Fruit fly (Drosophila melanogaster) whole organism, prepupa: ENCODE data around the gene dpp.

Source experiments
- Blimp-1 ChIP-seq: fragments of 200-800 bp; sonication (Bioruptor generic); optimal IDR thresholded peaks from 3 replicates; lab custom pipeline; 2017; ENCODE audit warnings: missing biosample characterization, missing genetic modification characterization, mild to moderate bottlenecking, moderate library complexity, missing genetic modification reagents
- CG10631 ChIP-seq: fragments of 200-800 bp; sonication (Bioruptor generic); optimal IDR thresholded peaks from 2 replicates; lab custom pipeline; 2016; ENCODE audit warnings: missing biosample characterization, missing genetic modification characterization
- CG10669 ChIP-seq: fragments of 200-800 bp; sonication (Bioruptor generic); optimal IDR thresholded peaks from 3 replicates; lab custom pipeline; 2018; ENCODE audit warnings: missing biosample characterization, mild to moderate bottlenecking, missing genetic modification characterization, moderate library complexity
- CG11294 ChIP-seq: fragments of 200-800 bp; sonication (Bioruptor generic); IDR thresholded peaks from 2 replicates; pipeline ENCODE4 v1.3.6; 2022; ENCODE audit warnings: missing biosample characterization, missing genetic modification characterization
- CG11762 ChIP-seq: fragments of 200-800 bp; sonication (Bioruptor generic); optimal IDR thresholded peaks from 3 replicates; lab custom pipeline; 2016; ENCODE audit warnings: missing biosample characterization, missing genetic modification characterization; ENCODE audit not compliant: insufficient read depth
- CG15336 ChIP-seq: fragments of 200-800 bp; sonication (Bioruptor generic); IDR thresholded peaks from 2 replicates; pipeline ENCODE4 v1.3.6; 2022; ENCODE audit warnings: missing biosample characterization, missing genetic modification characterization
- CG1621 ChIP-seq: fragments of 200-800 bp; sonication (Bioruptor generic); optimal IDR thresholded peaks from 3 replicates; lab custom pipeline; 2018; ENCODE audit warnings: missing biosample characterization, mild to moderate bottlenecking, missing genetic modification characterization
- CG16779 ChIP-seq: fragments of 200-800 bp; sonication (Bioruptor generic); optimal IDR thresholded peaks from 3 replicates; lab custom pipeline; 2017; ENCODE audit warnings: missing biosample characterization, mild to moderate bottlenecking, missing genetic modification characterization
- CG3032 ChIP-seq: fragments of 200-800 bp; optimal IDR thresholded peaks from 2 replicates; lab custom pipeline; 2019; ENCODE audit warnings: missing biosample characterization, mild to moderate bottlenecking, missing genetic modification characterization, moderate library complexity
- CG31627 ChIP-seq: fragments of 200-800 bp; sonication (Bioruptor generic); optimal IDR thresholded peaks from 3 replicates; lab custom pipeline; 2016; ENCODE audit warnings: missing biosample characterization, missing genetic modification characterization
- CG32006 ChIP-seq: fragments of 200-800 bp; sonication (Bioruptor generic); optimal IDR thresholded peaks from 3 replicates; lab custom pipeline; 2017; ENCODE audit warnings: missing biosample characterization, mild to moderate bottlenecking, missing genetic modification characterization
- CG34406 ChIP-seq: fragments of 200-800 bp; sonication (Bioruptor generic); optimal IDR thresholded peaks from 3 replicates; lab custom pipeline; 2016; ENCODE audit warnings: missing biosample characterization, missing genetic modification characterization
- CG3919 ChIP-seq: fragments of 200-800 bp; sonication (Bioruptor generic); optimal IDR thresholded peaks from 3 replicates; lab custom pipeline; 2016; ENCODE audit warnings: missing biosample characterization, missing genetic modification characterization
- CG4318 ChIP-seq: fragments of 200-800 bp; sonication (Bioruptor generic); optimal IDR thresholded peaks from 3 replicates; lab custom pipeline; 2017; ENCODE audit warnings: missing biosample characterization, mild to moderate bottlenecking, missing genetic modification characterization
- CG6163 ChIP-seq: fragments of 200-800 bp; sonication (Bioruptor generic); IDR thresholded peaks from 3 replicates; pipeline ENCODE4 v1.3.6; 2022; ENCODE audit warnings: missing biosample characterization, missing genetic modification characterization
- CG6276 ChIP-seq: fragments of 200-800 bp; sonication (Bioruptor generic); optimal IDR thresholded peaks from 2 replicates; lab custom pipeline; 2017; ENCODE audit warnings: missing biosample characterization, mild to moderate bottlenecking, missing genetic modification characterization
- CG6808 ChIP-seq: fragments of 200-800 bp; sonication (Bioruptor generic); optimal IDR thresholded peaks from 3 replicates; lab custom pipeline; 2017; ENCODE audit warnings: missing biosample characterization, missing genetic modification characterization, mild to moderate bottlenecking, moderate library complexity, missing genetic modification reagents
- CG6854 ChIP-seq: fragments of 200-800 bp; sonication (Bioruptor generic); optimal IDR thresholded peaks from 2 replicates; lab custom pipeline; 2017; ENCODE audit warnings: missing biosample characterization, mild to moderate bottlenecking, missing genetic modification characterization
- CG8119 ChIP-seq: fragments of 200-800 bp; sonication (Bioruptor generic); IDR thresholded peaks from 3 replicates; pipeline ENCODE4 v1.3.6; 2022; ENCODE audit warnings: missing biosample characterization, missing genetic modification characterization
- CG9139 ChIP-seq: fragments of 200-800 bp; sonication (Bioruptor generic); optimal IDR thresholded peaks from 3 replicates; lab custom pipeline; 2017; ENCODE audit warnings: missing biosample characterization, mild to moderate bottlenecking, missing genetic modification characterization
- Eip75B ChIP-seq: fragments of 200-800 bp; sonication (Bioruptor generic); optimal IDR thresholded peaks from 3 replicates; lab custom pipeline; 2016; ENCODE audit warnings: missing biosample characterization, missing genetic modification characterization
- Eip78C ChIP-seq: fragments of 200-800 bp; sonication (Bioruptor generic); peaks from one replicate; lab custom pipeline; 2016; ENCODE audit warnings: missing biosample characterization, missing genetic modification characterization
- Eip93F ChIP-seq: fragments of 200-800 bp; sonication (Bioruptor generic); optimal IDR thresholded peaks from 2 replicates; lab custom pipeline; 2016; ENCODE audit warnings: missing biosample characterization, mild to moderate bottlenecking, missing genetic modification characterization
- Ets21C ChIP-seq: fragments of 200-800 bp; sonication (Bioruptor generic); optimal IDR thresholded peaks from 3 replicates; lab custom pipeline; 2016; ENCODE audit warnings: missing biosample characterization, missing genetic modification characterization
- Ets96B ChIP-seq: fragments of 200-800 bp; optimal IDR thresholded peaks from 2 replicates; lab custom pipeline; 2019; ENCODE audit warnings: missing biosample characterization, mild to moderate bottlenecking, missing genetic modification characterization, moderate library complexity
- Gug ChIP-seq: fragments of 200-800 bp; sonication (Bioruptor generic); IDR thresholded peaks from 2 replicates; pipeline ENCODE4 v1.3.6; 2022; ENCODE audit warnings: missing biosample characterization, missing genetic modification characterization
- Hr38 ChIP-seq: sonication (Bioruptor generic); optimal IDR thresholded peaks from 2 replicates; lab custom pipeline; 2016; ENCODE audit warnings: missing biosample characterization, missing genetic modification characterization
- Hr39 ChIP-seq: fragments of 200-800 bp; sonication (Bioruptor generic); optimal IDR thresholded peaks from 2 replicates; lab custom pipeline; 2016; ENCODE audit warnings: missing biosample characterization, missing genetic modification characterization
- Hr4 ChIP-seq: fragments of 200-800 bp; sonication (Bioruptor generic); optimal IDR thresholded peaks from 3 replicates; lab custom pipeline; 2016; ENCODE audit warnings: missing biosample characterization, missing genetic modification characterization
- Lpt ChIP-seq: fragments of 200-800 bp; sonication (Bioruptor generic); optimal IDR thresholded peaks from 3 replicates; lab custom pipeline; 2016; ENCODE audit warnings: missing biosample characterization, missing genetic modification characterization
- Met ChIP-seq: fragments of 200-800 bp; sonication (Bioruptor generic); optimal IDR thresholded peaks from 3 replicates; lab custom pipeline; 2016; ENCODE audit warnings: missing biosample characterization, missing genetic modification characterization
- OdsH ChIP-seq: fragments of 200-800 bp; sonication (Bioruptor generic); optimal IDR thresholded peaks from 3 replicates; lab custom pipeline; 2016; ENCODE audit warnings: missing biosample characterization, missing genetic modification characterization
- Smox ChIP-seq: fragments of 200-800 bp; sonication (Bioruptor generic); optimal IDR thresholded peaks from 3 replicates; lab custom pipeline; 2016; ENCODE audit warnings: missing biosample characterization, missing genetic modification characterization
- Sox102F ChIP-seq: fragments of 200-800 bp; sonication (Bioruptor generic); optimal IDR thresholded peaks from 2 replicates; lab custom pipeline; 2016; ENCODE audit warnings: missing biosample characterization, mild to moderate bottlenecking, missing genetic modification characterization
- Sox14 ChIP-seq: fragments of 200-800 bp; sonication (Bioruptor generic); optimal IDR thresholded peaks from 3 replicates; lab custom pipeline; 2016; ENCODE audit warnings: missing biosample characterization, missing genetic modification characterization
- Sox15 ChIP-seq: fragments of 200-800 bp; sonication (Bioruptor generic); optimal IDR thresholded peaks from 3 replicates; lab custom pipeline; 2016; ENCODE audit warnings: missing biosample characterization, missing genetic modification characterization
- achi ChIP-seq: fragments of 200-800 bp; sonication (Bioruptor generic); optimal IDR thresholded peaks from 3 replicates; lab custom pipeline; 2016; ENCODE audit warnings: missing biosample characterization, missing genetic modification characterization
- acj6 ChIP-seq: fragments of 200-800 bp; sonication (Bioruptor generic); optimal IDR thresholded peaks from 3 replicates; lab custom pipeline; 2016; ENCODE audit warnings: missing biosample characterization, missing genetic modification characterization
- cyc ChIP-seq: fragments of 200-800 bp; sonication (Bioruptor generic); optimal IDR thresholded peaks from 3 replicates; lab custom pipeline; 2016; ENCODE audit warnings: missing biosample characterization, missing genetic modification characterization
- dac ChIP-seq: fragments of 200-800 bp; sonication (Bioruptor generic); optimal IDR thresholded peaks from 2 replicates; lab custom pipeline; 2017; ENCODE audit warnings: missing biosample characterization, mild to moderate bottlenecking, missing genetic modification characterization
- eg ChIP-seq: fragments of 200-800 bp; sonication (Bioruptor generic); IDR thresholded peaks from 3 replicates; pipeline ENCODE4 v1.3.6; 2022; ENCODE audit warnings: missing biosample characterization, missing genetic modification characterization
- esn ChIP-seq: fragments of 200-800 bp; sonication (Bioruptor generic); optimal IDR thresholded peaks from 2 replicates; lab custom pipeline; 2016; ENCODE audit warnings: missing biosample characterization, mild to moderate bottlenecking, missing genetic modification characterization, moderate library complexity
- fd59A ChIP-seq: fragments of 200-800 bp; sonication (Bioruptor generic); optimal IDR thresholded peaks from 2 replicates; lab custom pipeline; 2017; ENCODE audit warnings: missing biosample characterization, mild to moderate bottlenecking, missing genetic modification characterization, missing genetic modification reagents
- fkh ChIP-seq: fragments of 200-800 bp; sonication (Bioruptor generic); optimal IDR thresholded peaks from 3 replicates; lab custom pipeline; 2017; ENCODE audit warnings: missing biosample characterization, mild to moderate bottlenecking, missing genetic modification characterization, moderate library complexity
- lz ChIP-seq: fragments of 200-800 bp; sonication (Bioruptor generic); optimal IDR thresholded peaks from 3 replicates; lab custom pipeline; 2016; ENCODE audit warnings: missing biosample characterization, missing genetic modification characterization
- pdm3 ChIP-seq: fragments of 200-800 bp; sonication (Bioruptor generic); optimal IDR thresholded peaks from 3 replicates; lab custom pipeline; 2016; ENCODE audit warnings: missing biosample characterization, missing genetic modification characterization
- salr ChIP-seq, 2 experiments: fragments of 200-800 bp; sonication (Bioruptor generic); optimal IDR thresholded peaks; 3 replicates each; lab custom pipeline; 2016 to 2018; ENCODE audit warnings: missing biosample characterization in 2 of 2, missing genetic modification characterization in 2 of 2, mild to moderate bottlenecking in 1 of 2
- spab ChIP-seq: fragments of 200-800 bp; sonication (Bioruptor generic); optimal IDR thresholded peaks from 2 replicates; lab custom pipeline; 2017; ENCODE audit warnings: missing biosample characterization, mild to moderate bottlenecking, missing genetic modification characterization, missing genetic modification reagents
- ss ChIP-seq, 2 experiments: fragments of 200-800 bp; sonication (Bioruptor generic); optimal IDR thresholded peaks; 2 replicates in 1 of 2; 3 replicates in 1 of 2; lab custom pipeline; 2017 to 2018; ENCODE audit warnings: mild to moderate bottlenecking in 2 of 2, missing biosample characterization in 2 of 2, missing genetic modification characterization in 2 of 2, moderate library complexity in 1 of 2
- topi ChIP-seq: fragments of 200-800 bp; sonication (Bioruptor generic); optimal IDR thresholded peaks from 3 replicates; lab custom pipeline; 2016; ENCODE audit warnings: missing biosample characterization, missing genetic modification characterization
- vri ChIP-seq: fragments of 200-800 bp; sonication (Bioruptor generic); optimal IDR thresholded peaks from 3 replicates; lab custom pipeline; 2016; ENCODE audit warnings: missing biosample characterization, mild to moderate bottlenecking, missing genetic modification characterization

Gene dpp

DNA sequence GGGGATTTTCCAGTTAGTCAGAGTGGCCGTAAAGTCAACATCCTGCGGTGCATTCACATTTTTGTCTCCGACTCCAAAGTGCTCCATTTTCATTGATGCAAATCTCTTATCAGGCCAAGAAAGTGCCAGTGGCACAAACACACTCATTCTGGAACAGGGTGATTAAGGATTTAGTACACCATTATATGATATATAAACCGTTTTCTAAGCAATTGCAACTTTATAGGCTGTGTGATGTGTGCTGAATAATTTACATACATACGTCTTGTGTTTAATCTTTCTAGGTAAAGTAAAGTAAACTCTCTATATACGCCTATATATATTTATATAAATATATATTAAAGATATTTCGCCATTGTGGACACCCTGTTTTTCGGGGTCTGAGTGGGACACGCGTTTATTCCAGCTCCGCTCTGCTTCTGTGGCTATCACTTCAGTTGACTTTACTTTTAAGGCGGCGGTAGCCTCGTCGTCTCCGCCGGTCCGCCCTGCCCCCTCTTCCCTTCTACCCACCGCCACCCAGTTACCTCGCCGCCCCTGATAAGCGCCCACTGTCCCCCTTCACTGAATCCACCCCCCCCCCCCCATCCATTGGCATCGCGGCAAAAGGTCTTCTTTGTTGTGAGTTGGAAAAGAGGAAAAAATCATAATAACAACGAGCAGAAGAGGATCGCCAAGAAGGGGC lies 4.8 kb downstream of the dpp start:
- TF ChIP-seq esn (GFP tag; lab: Kevin White, UChicago) (peak; percentile 33), Hr4 (GFP tag; lab: Kevin White, UChicago) (peak; percentile 41), CG15336 (GFP tag; lab: Robert Waterston, UW) (peak; percentile 72), CG6808 (GFP tag; lab: Kevin White, UChicago) (peak; percentile 43), spab (GFP tag; lab: Kevin White, UChicago) (peak; percentile 49), CG1621 (tag; lab: Kevin White, UChicago) (peak; percentile 49), CG6163 (GFP tag; lab: Robert Waterston, UW) (peak; percentile 62; the same call in 2 of the 3 replicates), Gug (GFP tag; lab: Robert Waterston, UW) (peak; percentile 54), CG6854 (no peak), fkh (GFP tag; lab: Kevin White, UChicago) (no peak), ss (GFP tag; optimal IDR thresholded peaks at IDR 0.05; lab: Kevin White, UChicago) (peak; percentile 24 to 37), CG10669 (GFP tag; lab: Kevin White, UChicago) (peak; percentile 71), CG11294 (peak; percentile 50), Eip75B (GFP tag; lab: Kevin White, UChicago) (peak; percentile 9), CG6276 (GFP tag; lab: Kevin White, UChicago) (peak; percentile 42), CG31627 (GFP tag; lab: Kevin White, UChicago) (no peak), salr (GFP tag; optimal IDR thresholded peaks at IDR 0.05; lab: Kevin White, UChicago) (peak in 1 of 2 experiments; percentile 69), fd59A (GFP tag; lab: Kevin White, UChicago) (peak; percentile 44), CG16779 (tag; lab: Kevin White, UChicago) (peak; percentile 37), Hr39 (no peak), OdsH (GFP tag; lab: Kevin White, UChicago) (peak; percentile 77), Smox (GFP tag; lab: Kevin White, UChicago) (no peak), Sox102F (GFP tag; lab: Kevin White, UChicago) (peak; percentile 32), CG11762 (GFP tag; lab: Kevin White, UChicago) (peak; percentile 64), CG34406 (GFP tag; lab: Kevin White, UChicago) (peak; percentile 51), Sox15 (GFP tag; lab: Kevin White, UChicago) (no peak), cyc (no peak), Sox14 (GFP tag; lab: Kevin White, UChicago) (peak; percentile 31), Hr38 (GFP tag; lab: Kevin White, UChicago) (no peak), Lpt (GFP tag; lab: Kevin White, UChicago) (no peak), topi (no peak), lz (GFP tag; lab: Kevin White, UChicago) (no peak), eg (GFP tag; lab: Robert Waterston, UW) (peak; percentile 73), dac (GFP tag; lab: Kevin White, UChicago) (peak; percentile 25), CG32006 (peak; percentile 59), Eip93F (GFP tag; lab: Kevin White, UChicago) (no peak), Eip78C (GFP tag; lab: Kevin White, UChicago) (peak; percentile 75), CG3919 (GFP tag; lab: Kevin White, UChicago) (peak; percentile 23), Ets21C (GFP tag; lab: Kevin White, UChicago) (no peak), Met (GFP tag; lab: Kevin White, UChicago) (no peak), CG9139 (GFP tag; lab: Kevin White, UChicago) (peak; percentile 32), CG8119 (GFP tag; lab: Robert Waterston, UW) (peak; percentile 80), CG4318 (GFP tag; lab: Kevin White, UChicago) (no peak), CG10631 (GFP tag; lab: Kevin White, UChicago) (peak; percentile 76), achi (GFP tag; lab: Kevin White, UChicago) (peak; percentile 68), vri (GFP tag; lab: Kevin White, UChicago) (peak; percentile 10), pdm3 (GFP tag; lab: Kevin White, UChicago) (peak; percentile 48), Ets96B (peak; percentile 80), CG3032 (tag; lab: Kevin White, UChicago) (peak; percentile 76), Blimp-1 (GFP tag; lab: Kevin White, UChicago) (no peak), acj6 (peak; percentile 37)
